Fruit fly (Drosophila melanogaster): ENCODE data around the gene CG10859.

Gene CG10859

DNA sequence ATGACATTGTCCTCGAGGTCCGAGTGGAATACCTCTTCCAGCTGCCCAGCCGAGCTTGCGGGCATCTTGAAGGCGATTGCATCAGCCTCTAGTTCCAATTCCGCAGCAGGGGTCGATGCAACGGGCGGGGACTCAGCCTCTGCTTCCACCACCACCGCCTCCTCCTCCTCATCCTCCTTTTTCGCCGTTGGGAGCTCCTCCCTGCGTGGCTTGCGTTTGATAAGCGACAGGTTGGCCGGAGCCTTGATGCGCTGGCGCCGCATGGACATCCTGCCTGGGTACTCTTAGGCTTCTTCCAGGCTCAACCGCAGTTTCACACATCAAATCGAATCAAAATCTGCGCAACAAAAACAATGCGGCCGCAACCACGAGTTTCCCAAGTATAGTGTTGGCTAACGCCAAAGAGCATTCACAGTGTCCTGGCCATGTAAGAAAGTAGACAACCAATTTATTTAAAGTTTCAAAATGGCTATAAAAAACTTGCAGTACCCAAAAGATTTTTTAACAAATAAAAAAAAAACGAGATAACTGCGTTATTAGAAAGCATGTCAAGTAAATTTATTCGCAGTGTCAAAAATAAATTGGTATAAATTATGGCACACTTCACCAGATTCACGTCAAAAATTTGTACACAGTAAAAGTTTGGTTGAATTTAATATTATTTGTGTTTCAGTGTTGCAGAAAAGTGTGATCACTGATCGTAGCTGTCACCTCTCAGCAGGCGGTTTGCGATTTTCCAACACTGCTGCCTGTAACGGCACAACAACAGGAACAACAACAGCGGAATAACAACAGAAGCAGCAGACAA, 24.8 kb downstream of the CG10859 start, which contains the start of the genes Bdp1 and CG6565 (continued):
- TF ChIP-seq CG10209 (GFP tag; optimal IDR thresholded peaks at IDR 0.05) (peak; percentile 98), ab (GFP tag; optimal IDR thresholded peaks at IDR 0.05) (peak; percentile 97), fd102C (GFP tag; optimal IDR thresholded peaks at IDR 0.05) (peak; percentile 80), E2f1 (GFP tag; IDR thresholded peaks at IDR 0.05) (peak; percentile 94), her (GFP tag; optimal IDR thresholded peaks at IDR 0.05) (peak; percentile 95), az2 (GFP tag; optimal IDR thresholded peaks at IDR 0.05) (peak; percentile 98), Ravus (GFP tag; IDR thresholded peaks at IDR 0.05) (peak; percentile 78), CG30020 (tag; optimal IDR thresholded peaks at IDR 0.05) (peak; percentile 84), fd3F (GFP tag; optimal IDR thresholded peaks at IDR 0.05) (peak; percentile 95), Deaf1 (tag; optimal IDR thresholded peaks at IDR 0.05) (peak; percentile 73), btn (GFP tag; optimal IDR thresholded peaks at IDR 0.05) (peak; percentile 96), gfzf (GFP tag; optimal IDR thresholded peaks at IDR 0.05) (peak; percentile 33), CG34376 (GFP tag; optimal IDR thresholded peaks at IDR 0.05) (peak; percentile 95), CkIIα-i1 (GFP tag; IDR thresholded peaks at IDR 0.05) (peak; percentile 67; the same call in 1 of the 2 replicates), lmd (GFP tag; IDR thresholded peaks at IDR 0.05) (peak; percentile 98), CG4328 (GFP tag; optimal IDR thresholded peaks at IDR 0.05) (peak; percentile 96), Nf-YB (GFP tag; optimal IDR thresholded peaks at IDR 0.05) (peak; percentile 82), pb (GFP tag; optimal IDR thresholded peaks at IDR 0.05) (peak; percentile 97), BEAF-32 (GFP tag; optimal IDR thresholded peaks at IDR 0.05) (peak; percentile 70), Antp (GFP tag; optimal IDR thresholded peaks at IDR 0.05) (peak; percentile 98), Trl (optimal IDR thresholded peaks at IDR 0.05) (no peak), Trl (GFP tag; optimal IDR thresholded peaks at IDR 0.05) (peak; percentile 98), CG2199 (GFP tag; IDR thresholded peaks at IDR 0.05) (peak; percentile 73; the same call in 1 of the 3 replicates), ash1 (GFP tag; optimal IDR thresholded peaks at IDR 0.05) (no peak), ssp (GFP tag; IDR thresholded peaks at IDR 0.05) (peak; percentile 92), CG9876 (GFP tag; optimal IDR thresholded peaks at IDR 0.05) (peak; percentile 97), CG10267 (tag; optimal IDR thresholded peaks at IDR 0.05) (peak; percentile 100), sens (GFP tag) (peak; percentile 100), lov (optimal IDR thresholded peaks at IDR 0.05) (no peak), lov (GFP tag; IDR thresholded peaks at IDR 0.05) (peak; percentile 85; the same call in 2 of the 3 replicates), Atf-2 (GFP tag; optimal IDR thresholded peaks at IDR 0.05) (peak; percentile 99), kah (GFP tag; optimal IDR thresholded peaks at IDR 0.05) (peak; percentile 79), sima (GFP tag; optimal IDR thresholded peaks at IDR 0.05) (peak; percentile 91), unpg (GFP tag; optimal IDR thresholded peaks at IDR 0.05) (peak; percentile 94), HHEX (GFP tag; optimal IDR thresholded peaks at IDR 0.05) (peak; percentile 97), wor (GFP tag; IDR thresholded peaks at IDR 0.05) (peak; percentile 96), mirr (GFP tag; optimal IDR thresholded peaks at IDR 0.05) (peak; percentile 70), sim (GFP tag; IDR thresholded peaks at IDR 0.05) (peak; percentile 78), CG2116 (GFP tag; optimal IDR thresholded peaks at IDR 0.05) (peak; percentile 87), Spps (tag; optimal IDR thresholded peaks at IDR 0.05) (peak; percentile 92), CG7839 (tag; optimal IDR thresholded peaks at IDR 0.05) (peak; percentile 97), luna (GFP tag; optimal IDR thresholded peaks at IDR 0.05) (peak; percentile 97), CG10321 (GFP tag; IDR thresholded peaks at IDR 0.05) (peak; percentile 58; the same call in 1 of the 2 replicates), Gsc (GFP tag; IDR thresholded peaks at IDR 0.05) (peak; percentile 95), CG6813 (GFP tag; optimal IDR thresholded peaks at IDR 0.05) (peak; percentile 85), sr (GFP tag; IDR thresholded peaks at IDR 0.05) (peak; percentile 67; the same call in 1 of the 3 replicates), tna (GFP tag; IDR thresholded peaks at IDR 0.05; ENCODE audit: partially characterized antibody) (no peak), ap (GFP tag; IDR thresholded peaks at IDR 0.05) (peak; percentile 87), CG2120 (GFP tag; optimal IDR thresholded peaks at IDR 0.05) (peak; percentile 99), shn (GFP tag; optimal IDR thresholded peaks at IDR 0.05) (peak; percentile 99)

Data from whole organism, embryonic.